Fruit fly (Drosophila melanogaster) whole organism, embryonic: ENCODE data around the gene CG1136.

Experiments used
- BtbVII ChIP-seq: fragments of 200-800 bp; sonication (Bioruptor generic); optimal IDR thresholded peaks from 3 replicates; lab custom pipeline; 2017; ENCODE audit warnings: missing biosample characterization, mild to moderate bottlenecking, missing genetic modification characterization
- CG10431 ChIP-seq: fragments of 200-800 bp; sonication (Bioruptor generic); optimal IDR thresholded peaks from 3 replicates; lab custom pipeline; 2018; ENCODE audit warnings: missing biosample characterization, mild to moderate bottlenecking, missing genetic modification characterization
- CG11560 ChIP-seq: fragments of 200-800 bp; sonication (Bioruptor generic); IDR thresholded peaks from 3 replicates; pipeline ENCODE4 v1.3.6; 2022; ENCODE audit warnings: missing biosample characterization, missing genetic modification characterization
- CG11723 ChIP-seq: fragments of 200-800 bp; sonication (Bioruptor generic); optimal IDR thresholded peaks from 2 replicates; lab custom pipeline; 2017; ENCODE audit warnings: missing biosample characterization, mild to moderate bottlenecking, missing genetic modification characterization
- CG12104 ChIP-seq: fragments of 200-800 bp; sonication (Bioruptor generic); optimal IDR thresholded peaks from 3 replicates; lab custom pipeline; 2016; ENCODE audit warnings: missing biosample characterization, missing genetic modification characterization
- CG12155 ChIP-seq: fragments of 200-800 bp; sonication (Bioruptor generic); optimal IDR thresholded peaks from 3 replicates; lab custom pipeline; 2016; ENCODE audit warnings: missing biosample characterization, missing genetic modification characterization
- CG12299 ChIP-seq: fragments of 200-800 bp; sonication (Bioruptor generic); optimal IDR thresholded peaks from 2 replicates; lab custom pipeline; 2018; ENCODE audit warnings: missing biosample characterization, mild to moderate bottlenecking, missing genetic modification characterization
- CG12391 ChIP-seq: fragments of 200-800 bp; sonication (Bioruptor generic); optimal IDR thresholded peaks from 3 replicates; lab custom pipeline; 2018; ENCODE audit warnings: missing biosample characterization, mild to moderate bottlenecking, missing genetic modification characterization, moderate library complexity
- CG14441 ChIP-seq: fragments of 200-800 bp; sonication (Bioruptor generic); IDR thresholded peaks from 2 replicates; pipeline ENCODE4 v1.3.6; 2022; ENCODE audit warnings: missing biosample characterization, missing genetic modification characterization
- CG15011 ChIP-seq: fragments of 200-800 bp; sonication (Bioruptor generic); optimal IDR thresholded peaks from 3 replicates; lab custom pipeline; 2018; ENCODE audit warnings: missing biosample characterization, mild to moderate bottlenecking, missing genetic modification characterization
- CG16779 ChIP-seq: fragments of 200-800 bp; sonication (Bioruptor generic); IDR thresholded peaks from 2 replicates; pipeline ENCODE4 v1.3.6; 2022; ENCODE audit warnings: missing biosample characterization, missing genetic modification characterization
- CG17359 ChIP-seq: fragments of 200-800 bp; sonication (Bioruptor generic); optimal IDR thresholded peaks from 3 replicates; lab custom pipeline; 2018; ENCODE audit warnings: missing biosample characterization, mild to moderate bottlenecking, missing genetic modification characterization, moderate library complexity
- CG17612 ChIP-seq: fragments of 200-800 bp; sonication (Bioruptor generic); IDR thresholded peaks from 2 replicates; pipeline ENCODE4 v1.3.6; 2022; ENCODE audit warnings: missing biosample characterization, missing genetic modification characterization
- CG18262 ChIP-seq: fragments of 200-800 bp; optimal IDR thresholded peaks from 3 replicates; lab custom pipeline; 2019; ENCODE audit warnings: missing biosample characterization, mild to moderate bottlenecking, missing genetic modification characterization, moderate library complexity
- CG31224 ChIP-seq: fragments of 200-800 bp; sonication (Bioruptor generic); IDR thresholded peaks from 2 replicates; pipeline ENCODE4 v1.3.6; 2022; ENCODE audit warnings: missing biosample characterization, missing genetic modification characterization
- CG32772 ChIP-seq: fragments of 200-800 bp; sonication (Bioruptor generic); IDR thresholded peaks from 2 replicates; pipeline ENCODE4 v1.3.6; 2022; ENCODE audit warnings: missing biosample characterization, missing genetic modification characterization
- CG4854 ChIP-seq: fragments of 200-800 bp; sonication (Bioruptor generic); optimal IDR thresholded peaks from 2 replicates; lab custom pipeline; 2016; ENCODE audit warnings: missing biosample characterization, missing genetic modification characterization, inconsistent platforms
- CG5245 ChIP-seq: fragments of 200-800 bp; sonication (Bioruptor generic); optimal IDR thresholded peaks from 3 replicates; lab custom pipeline; 2016; ENCODE audit warnings: missing biosample characterization, missing genetic modification characterization
- CG6272 ChIP-seq: fragments of 200-800 bp; sonication (Bioruptor generic); IDR thresholded peaks from 2 replicates; pipeline ENCODE4 v1.3.6; 2022; ENCODE audit warnings: missing biosample characterization, missing genetic modification characterization
- CG6813 ChIP-seq: fragments of 200-800 bp; sonication (Bioruptor generic); optimal IDR thresholded peaks from 2 replicates; lab custom pipeline; 2017; ENCODE audit warnings: missing biosample characterization, missing genetic modification characterization, mild to moderate bottlenecking, moderate library complexity, missing genetic modification reagents
- CG7987 ChIP-seq: fragments of 200-800 bp; sonication (Bioruptor generic); optimal IDR thresholded peaks from 2 replicates; lab custom pipeline; 2018; ENCODE audit warnings: missing biosample characterization, mild to moderate bottlenecking, missing genetic modification characterization, moderate library complexity
- CG8281 ChIP-seq: fragments of 200-800 bp; sonication (Bioruptor generic); optimal IDR thresholded peaks from 2 replicates; lab custom pipeline; 2018; ENCODE audit warnings: missing biosample characterization, mild to moderate bottlenecking, missing genetic modification characterization, moderate library complexity
- CG8765 ChIP-seq: fragments of 200-800 bp; sonication (Bioruptor generic); IDR thresholded peaks from 2 replicates; pipeline ENCODE4 v1.3.6; 2022; ENCODE audit warnings: missing biosample characterization, missing genetic modification characterization
- CG8924 ChIP-seq: fragments of 200-800 bp; optimal IDR thresholded peaks from 3 replicates; lab custom pipeline; 2019; ENCODE audit warnings: missing biosample characterization, mild to moderate bottlenecking, missing genetic modification characterization, moderate library complexity
- CG8944 ChIP-seq: fragments of 200-800 bp; sonication (Bioruptor generic); optimal IDR thresholded peaks from 3 replicates; lab custom pipeline; 2016; ENCODE audit warnings: missing biosample characterization, missing genetic modification characterization
- Drgx ChIP-seq: fragments of 200-800 bp; sonication (Bioruptor generic); IDR thresholded peaks from 2 replicates; pipeline ENCODE4 v1.3.6; 2022; ENCODE audit warnings: missing biosample characterization, missing genetic modification characterization
- Fer2 ChIP-seq: fragments of 200-800 bp; sonication (Bioruptor generic); optimal IDR thresholded peaks from 2 replicates; lab custom pipeline; 2018; ENCODE audit warnings: missing biosample characterization, mild to moderate bottlenecking, missing genetic modification characterization, moderate library complexity
- Hsf ChIP-seq: fragments of 200-800 bp; sonication (Bioruptor generic); optimal IDR thresholded peaks from 3 replicates; lab custom pipeline; 2016; ENCODE audit warnings: missing biosample characterization, missing genetic modification characterization
- Jarid2 ChIP-seq: fragments of 200-800 bp; sonication (Bioruptor generic); optimal IDR thresholded peaks from 3 replicates; lab custom pipeline; 2017; ENCODE audit warnings: mild to moderate bottlenecking, missing biosample characterization, missing genetic modification reagents, missing genetic modification characterization
- Myb ChIP-seq: fragments of 200-800 bp; sonication (Bioruptor generic); optimal IDR thresholded peaks from 2 replicates; lab custom pipeline; 2016; ENCODE audit warnings: missing biosample characterization, missing genetic modification characterization
- Oaz ChIP-seq: fragments of 200-800 bp; sonication (Bioruptor generic); IDR thresholded peaks from 2 replicates; pipeline ENCODE4 v1.3.6; 2022; ENCODE audit warnings: missing biosample characterization, missing genetic modification characterization
- Rfx ChIP-seq: fragments of 200-800 bp; sonication (Bioruptor generic); IDR thresholded peaks from 2 replicates; pipeline ENCODE4 v1.3.6; 2022; ENCODE audit warnings: missing biosample characterization, missing genetic modification characterization
- Six4 ChIP-seq: fragments of 200-800 bp; sonication (Bioruptor generic); optimal IDR thresholded peaks from 2 replicates; lab custom pipeline; 2016; ENCODE audit warnings: missing biosample characterization, missing genetic modification characterization
- Xbp1 ChIP-seq: fragments of 200-800 bp; sonication (Bioruptor generic); optimal IDR thresholded peaks from 3 replicates; lab custom pipeline; 2016; ENCODE audit warnings: missing biosample characterization, mild to moderate bottlenecking, missing genetic modification characterization
- abd-A ChIP-seq: fragments of 200-800 bp; sonication (Bioruptor generic); optimal IDR thresholded peaks from 3 replicates; lab custom pipeline; 2019; ENCODE audit warnings: missing biosample characterization, mild to moderate bottlenecking, missing genetic modification characterization, moderate library complexity
- bab2 ChIP-seq: fragments of 200-800 bp; sonication (Bioruptor generic); optimal IDR thresholded peaks from 2 replicates; lab custom pipeline; 2016; ENCODE audit warnings: missing biosample characterization, missing genetic modification characterization
- br ChIP-seq: fragments of >200 bp; optimal IDR thresholded peaks from 2 replicates; lab custom pipeline; 2017
- cas ChIP-seq: fragments of 200-800 bp; sonication (Bioruptor generic); IDR thresholded peaks from 2 replicates; pipeline ENCODE4 v1.3.6; 2022; ENCODE audit warnings: missing biosample characterization, missing genetic modification characterization
- chm ChIP-seq: fragments of 200-800 bp; sonication (Bioruptor generic); IDR thresholded peaks from 2 replicates; pipeline ENCODE4 v1.3.6; 2022; ENCODE audit warnings: missing biosample characterization, missing genetic modification characterization
- chn ChIP-seq: fragments of 200-800 bp; sonication (Bioruptor generic); optimal IDR thresholded peaks from 2 replicates; lab custom pipeline; 2016; ENCODE audit warnings: missing biosample characterization, missing genetic modification characterization
- emc ChIP-seq: fragments of 200-800 bp; sonication (Bioruptor generic); optimal IDR thresholded peaks from 2 replicates; lab custom pipeline; 2016; ENCODE audit warnings: missing biosample characterization, missing genetic modification characterization
- lmd ChIP-seq: fragments of 200-800 bp; sonication (Bioruptor generic); IDR thresholded peaks from 2 replicates; pipeline ENCODE4 v1.3.6; 2022; ENCODE audit warnings: missing biosample characterization, missing genetic modification characterization
- nau ChIP-seq: fragments of 200-800 bp; sonication (Bioruptor generic); optimal IDR thresholded peaks from 3 replicates; lab custom pipeline; 2017; ENCODE audit warnings: missing biosample characterization, mild to moderate bottlenecking, missing genetic modification characterization, missing genetic modification reagents
- nerfin-1 ChIP-seq: fragments of 200-800 bp; sonication (Bioruptor generic); optimal IDR thresholded peaks from 3 replicates; lab custom pipeline; 2019; ENCODE audit warnings: missing biosample characterization, mild to moderate bottlenecking, missing genetic modification characterization, moderate library complexity
- odd ChIP-seq: fragments of 200-800 bp; sonication (Bioruptor generic); optimal IDR thresholded peaks from 2 replicates; lab custom pipeline; 2017; ENCODE audit warnings: missing biosample characterization, mild to moderate bottlenecking, missing genetic modification characterization
- onecut ChIP-seq: fragments of 200-800 bp; sonication (Bioruptor generic); IDR thresholded peaks from 2 replicates; pipeline ENCODE4 v1.3.6; 2022; ENCODE audit warnings: missing biosample characterization, missing genetic modification characterization
- ranshi ChIP-seq: fragments of 200-800 bp; sonication (Bioruptor generic); IDR thresholded peaks from 2 replicates; pipeline ENCODE4 v1.3.6; 2022; ENCODE audit warnings: missing biosample characterization, missing genetic modification characterization
- sens-2 ChIP-seq: fragments of 200-800 bp; sonication (Bioruptor generic); IDR thresholded peaks from 2 replicates; pipeline ENCODE4 v1.3.6; 2022; ENCODE audit warnings: missing biosample characterization, missing genetic modification characterization
- sob ChIP-seq: fragments of 200-800 bp; sonication (Bioruptor generic); IDR thresholded peaks from 2 replicates; pipeline ENCODE4 v1.3.6; 2022; ENCODE audit warnings: missing biosample characterization, missing genetic modification characterization
- trem ChIP-seq: fragments of 200-800 bp; optimal IDR thresholded peaks from 3 replicates; lab custom pipeline; 2019; ENCODE audit warnings: missing biosample characterization, mild to moderate bottlenecking, missing genetic modification characterization, moderate library complexity
- vvl ChIP-seq: fragments of 200-800 bp; sonication (Bioruptor generic); IDR thresholded peaks from 2 replicates; pipeline ENCODE4 v1.3.6; 2022; ENCODE audit warnings: missing biosample characterization, missing genetic modification characterization

Gene CG1136

dm6 chr3L:4108844-4109494, 62.6 kb downstream of the CG1136 start (continued):
- TF ChIP-seq CG11560 (tag; lab: Robert Waterston, UW) (no peak), CG8765 (GFP tag; lab: Robert Waterston, UW) (no peak), CG17359 (tag; lab: Kevin White, UChicago) (peak; percentile 73), ranshi (GFP tag; lab: Robert Waterston, UW) (0 out of 2 replicates have a peak, but pooled peaks have one; percentile 36), CG12391 (tag; lab: Kevin White, UChicago) (peak; percentile 81), CG14441 (GFP tag; lab: Robert Waterston, UW) (peak; percentile 58), sens-2 (GFP tag; lab: Robert Waterston, UW) (no peak), CG32772 (GFP tag; lab: Robert Waterston, UW) (peak; percentile 55; the same call in 1 of the 2 replicates), Rfx (GFP tag; lab: Robert Waterston, UW) (peak; percentile 69), Drgx (peak; percentile 67), cas (GFP tag; lab: Robert Waterston, UW) (0 out of 2 replicates have a peak, but pooled peaks have one; percentile 5), CG11723 (GFP tag; lab: Kevin White, UChicago) (peak; percentile 77), Xbp1 (GFP tag; lab: Kevin White, UChicago) (peak; percentile 72), lmd (peak; percentile 74), CG12104 (GFP tag; lab: Kevin White, UChicago) (peak; percentile 82), Myb (GFP tag; lab: Kevin White, UChicago) (peak; percentile 7), CG6813 (GFP tag; lab: Kevin White, UChicago) (peak; percentile 45), br (lab: Kevin White, UChicago) (no peak), vvl (GFP tag; lab: Robert Waterston, UW) (peak; percentile 66), CG8281 (tag; lab: Kevin White, UChicago) (peak; percentile 45), CG12299 (tag; lab: Kevin White, UChicago) (peak; percentile 25), CG10431 (peak; percentile 50), abd-A (tag; lab: Kevin White, UChicago) (no peak), sob (peak; percentile 65), CG4854 (GFP tag; lab: Kevin White, UChicago) (peak; percentile 71), chn (peak; percentile 58), nau (peak; percentile 54), Jarid2 (GFP tag; lab: Kevin White, UChicago) (peak; percentile 54), CG6272 (GFP tag; lab: Robert Waterston, UW) (peak; percentile 58), CG7987 (GFP tag; lab: Kevin White, UChicago) (no peak), chm (GFP tag; lab: Robert Waterston, UW) (no peak), CG31224 (no peak), nerfin-1 (tag; lab: Kevin White, UChicago) (peak; percentile 61), bab2 (GFP tag; lab: Kevin White, UChicago) (peak; percentile 77), trem (peak; percentile 62), odd (GFP tag; lab: Kevin White, UChicago) (peak; percentile 74), onecut (GFP tag; lab: Robert Waterston, UW) (peak; percentile 39; the same call in 1 of the 2 replicates), BtbVII (GFP tag; lab: Kevin White, UChicago) (peak; percentile 78), CG12155 (GFP tag; lab: Kevin White, UChicago) (peak; percentile 64), CG18262 (peak; percentile 84), emc (GFP tag; lab: Kevin White, UChicago) (no peak), Six4 (GFP tag; lab: Kevin White, UChicago) (peak; percentile 9), CG8924 (tag; lab: Kevin White, UChicago) (peak; percentile 84), CG17612 (GFP tag; lab: Robert Waterston, UW) (no peak), Fer2 (peak; percentile 30), CG16779 (GFP tag; lab: Robert Waterston, UW) (no peak), CG8944 (GFP tag; lab: Kevin White, UChicago) (peak; percentile 52), Oaz (GFP tag; lab: Robert Waterston, UW) (no peak), CG15011 (GFP tag; lab: Kevin White, UChicago) (peak; percentile 73), Hsf (GFP tag; lab: Kevin White, UChicago) (peak; percentile 70), CG5245 (GFP tag; lab: Kevin White, UChicago) (peak; percentile 45)
